Fruit fly (Drosophila melanogaster): ENCODE data around the gene CG11664.

dm6 chrX:841038-841437 is 34.5 kb upstream of the CG11664 start:
- TF ChIP-seq Gug (GFP tag; IDR thresholded peaks at IDR 0.05) (no peak), Sox14 (GFP tag; optimal IDR thresholded peaks at IDR 0.05) (no peak), CG34406 (GFP tag; optimal IDR thresholded peaks at IDR 0.05) (no peak), CG6854 (GFP tag; optimal IDR thresholded peaks at IDR 0.05) (no peak)
